Worm (Caenorhabditis elegans): ENCODE measurements around the gene zmp-1.
A peak's percentile ranks its signal among the peaks of the same experiment; 100 is the strongest.

DNA sequence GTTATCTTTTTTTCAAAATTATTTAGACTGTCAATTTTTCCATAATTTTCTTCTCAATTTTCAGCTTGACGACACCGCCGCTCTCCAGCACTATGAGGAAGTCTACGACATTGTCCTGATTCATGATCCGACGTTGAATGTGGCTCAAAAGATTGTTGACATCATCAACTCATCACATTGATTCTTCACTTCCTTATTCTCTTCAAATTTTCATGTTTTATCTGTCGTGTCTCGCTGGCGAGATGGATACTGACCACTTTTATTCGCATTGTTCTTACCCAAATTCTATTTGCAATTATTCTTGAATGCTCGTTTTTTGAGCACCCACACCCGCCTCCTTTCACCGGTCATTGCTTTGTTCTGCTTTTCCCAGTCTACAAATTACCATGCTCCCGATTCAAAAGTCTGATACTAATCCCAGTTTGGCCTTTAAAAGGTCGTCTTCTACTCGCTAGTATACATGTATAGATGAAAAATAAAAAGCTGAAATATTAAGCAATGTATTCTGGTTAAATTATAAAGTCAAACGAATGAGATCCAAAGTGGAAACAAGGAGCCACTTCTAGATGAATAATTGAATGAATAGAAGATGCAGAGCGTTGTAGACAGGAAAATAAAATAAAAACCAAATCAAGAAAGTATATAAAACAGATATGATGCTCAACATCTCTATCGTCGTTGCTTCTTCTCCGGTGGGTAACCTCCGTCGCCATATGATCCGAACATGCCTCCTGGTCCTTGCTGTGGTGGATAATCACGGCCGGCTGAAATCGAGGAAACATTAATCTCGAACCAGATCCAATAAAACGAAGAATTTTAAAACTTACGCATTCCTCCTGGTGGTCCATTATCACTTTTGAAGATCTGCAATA lies 20.5 kb upstream of the zmp-1 start:
- TF ChIP-seq mdl-1 (tag; optimal IDR thresholded peaks at IDR 0.05) (no peak), ets-5 (GFP tag; IDR thresholded peaks at IDR 0.05) (no peak), elt-3 (tag; optimal IDR thresholded peaks at IDR 0.05) (no peak), unc-62 (GFP tag; optimal IDR thresholded peaks at IDR 0.05) (no peak), nhr-28 (tag; optimal IDR thresholded peaks at IDR 0.05) (no peak), egl-13 (tag; optimal IDR thresholded peaks at IDR 0.05) (no peak), nhr-76 (tag; optimal IDR thresholded peaks at IDR 0.05) (no peak), lin-13 (GFP tag; optimal IDR thresholded peaks at IDR 0.05) (no peak), mef-2 (tag; optimal IDR thresholded peaks at IDR 0.05) (no peak), fkh-10 (GFP tag; optimal IDR thresholded peaks at IDR 0.05) (no peak), nhr-71 (tag; optimal IDR thresholded peaks at IDR 0.05) (peak; percentile 28), unc-98 (GFP tag; IDR thresholded peaks at IDR 0.05) (no peak)

Measured in whole organism, L1 larva.